Fruit fly (Drosophila melanogaster): ENCODE results near the gene eIF3g1.

Gene eIF3g1

DNA sequence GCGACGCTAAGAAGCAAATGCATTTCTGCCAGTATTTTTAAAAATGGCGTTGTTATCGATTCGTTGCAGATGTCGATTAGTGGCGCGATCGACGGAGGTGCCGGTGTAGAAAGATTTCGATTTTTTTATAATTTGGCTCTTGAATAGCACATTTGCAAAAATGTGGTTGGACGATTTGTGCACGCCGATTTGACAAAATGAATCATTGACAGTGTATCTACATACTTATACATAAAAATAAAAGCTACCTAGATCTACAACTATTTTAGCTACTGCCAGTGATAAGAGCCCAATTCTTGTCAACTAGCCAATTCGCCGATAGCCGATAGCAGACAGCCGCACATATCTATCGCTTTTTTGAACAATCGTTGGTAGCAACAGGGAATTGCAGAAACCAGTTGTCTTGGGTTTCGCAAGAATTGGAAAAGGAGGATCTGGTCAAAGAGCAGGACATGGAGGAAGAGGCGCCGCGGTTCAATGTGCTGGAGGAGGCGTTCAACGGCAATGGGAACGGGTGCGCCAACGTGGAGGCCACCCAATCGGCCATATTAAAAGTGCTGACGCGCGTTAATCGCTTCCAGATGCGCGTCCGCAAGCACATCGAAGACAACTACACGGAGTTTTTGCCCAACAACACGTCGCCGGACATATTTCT, 6.2 kb downstream of the eIF3g1 start, which contains the start of the genes Klp3A and Zw10 (continued):
- TF ChIP-seq CG9609 (GFP tag; optimal IDR thresholded peaks at IDR 0.05) (no peak), CG10462 (GFP tag; optimal IDR thresholded peaks at IDR 0.05) (no peak), zfh2 (GFP tag; optimal IDR thresholded peaks at IDR 0.05) (peak; percentile 30), Ptx1 (GFP tag; IDR thresholded peaks at IDR 0.05) (no peak), peb (GFP tag; IDR thresholded peaks at IDR 0.05) (no peak), CG16815 (GFP tag; optimal IDR thresholded peaks at IDR 0.05) (no peak), ttk (GFP tag; IDR thresholded peaks at IDR 0.05) (no peak), CG18011 (GFP tag; optimal IDR thresholded peaks at IDR 0.05) (no peak), Hey (tag; optimal IDR thresholded peaks at IDR 0.05) (no peak), Sry-β (GFP tag; optimal IDR thresholded peaks at IDR 0.05) (peak; percentile 86), CTCF (GFP tag; optimal IDR thresholded peaks at IDR 0.05) (no peak), CG6765 (GFP tag; optimal IDR thresholded peaks at IDR 0.05) (no peak), sob (GFP tag; IDR thresholded peaks at IDR 0.05) (no peak), sens-2 (GFP tag; IDR thresholded peaks at IDR 0.05) (no peak), cad (GFP tag; optimal IDR thresholded peaks at IDR 0.05) (no peak), ato (GFP tag; IDR thresholded peaks at IDR 0.05; ENCODE audit: partially characterized antibody) (0 out of 2 replicates have a peak, but pooled peaks have one; percentile 21), usp (GFP tag; optimal IDR thresholded peaks at IDR 0.05) (no peak), nerfin-2 (GFP tag; IDR thresholded peaks at IDR 0.05; ENCODE audit: partially characterized antibody) (peak; percentile 72), zfh1 (GFP tag; IDR thresholded peaks at IDR 0.05) (no peak), eve (GFP tag; optimal IDR thresholded peaks at IDR 0.05) (no peak), rib (GFP tag; IDR thresholded peaks at IDR 0.05) (no peak), CG15479 (GFP tag; optimal IDR thresholded peaks at IDR 0.05) (no peak), CG14014 (GFP tag; IDR thresholded peaks at IDR 0.05) (no peak), CG12299 (tag; optimal IDR thresholded peaks at IDR 0.05) (no peak), vvl (GFP tag; IDR thresholded peaks at IDR 0.05) (no peak), ab (GFP tag; optimal IDR thresholded peaks at IDR 0.05) (no peak), CG7372 (GFP tag; IDR thresholded peaks at IDR 0.05) (no peak), danr (GFP tag; IDR thresholded peaks at IDR 0.05) (no peak), sisA (GFP tag; IDR thresholded peaks at IDR 0.05) (no peak), CG17568 (GFP tag; optimal IDR thresholded peaks at IDR 0.05) (no peak), bab2 (GFP tag; optimal IDR thresholded peaks at IDR 0.05) (no peak), CG9932 (GFP tag; IDR thresholded peaks at IDR 0.05) (peak; percentile 43; the same call in 1 of the 2 replicates), CG17385 (GFP tag; optimal IDR thresholded peaks at IDR 0.05) (no peak), Atf3 (GFP tag; optimal IDR thresholded peaks at IDR 0.05) (no peak), corto (GFP tag; optimal IDR thresholded peaks at IDR 0.05) (no peak), CG14860 (GFP tag; IDR thresholded peaks at IDR 0.05; ENCODE audit: partially characterized antibody) (peak; percentile 70; the same call in 2 of the 3 replicates), CG11398 (GFP tag; optimal IDR thresholded peaks at IDR 0.05) (no peak), CG33213 (GFP tag; optimal IDR thresholded peaks at IDR 0.05) (no peak), CG13424 (tag; optimal IDR thresholded peaks at IDR 0.05) (peak; percentile 23), Scr (GFP tag; IDR thresholded peaks at IDR 0.05; ENCODE audit: partially characterized antibody) (peak; percentile 70), CG9797 (GFP tag; optimal IDR thresholded peaks at IDR 0.05) (peak; percentile 14), salm (tag; optimal IDR thresholded peaks at IDR 0.05) (no peak), CG9215 (GFP tag; IDR thresholded peaks at IDR 0.05) (no peak), lilli (GFP tag; optimal IDR thresholded peaks at IDR 0.05) (peak; percentile 45), luna (GFP tag; optimal IDR thresholded peaks at IDR 0.05) (no peak), CG2120 (GFP tag; optimal IDR thresholded peaks at IDR 0.05) (peak; percentile 45), Nf-YB (GFP tag; optimal IDR thresholded peaks at IDR 0.05) (no peak), ash1 (GFP tag; optimal IDR thresholded peaks at IDR 0.05) (no peak), Rx (GFP tag; IDR thresholded peaks at IDR 0.05) (no peak), CG10274 (GFP tag; optimal IDR thresholded peaks at IDR 0.05) (no peak), Vsx1 (GFP tag; optimal IDR thresholded peaks at IDR 0.05) (no peak), Blimp-1 (GFP tag; optimal IDR thresholded peaks at IDR 0.05) (no peak)
